Worm (Caenorhabditis elegans) whole organism, mixed stage, embryonic: Measurements from ENCODE around the gene C50F7.5.

ENCODE experiments used
- M03D4.4 ChIP-seq: sonication (generic microtip); optimal IDR thresholded peaks from 2 replicates; lab custom pipeline; 2017; ENCODE audit warnings: mild to moderate bottlenecking, missing genetic modification characterization, missing compliant biosample characterization
- bed-3 ChIP-seq: fragments of 200-800 bp; sonication (Bioruptor generic); optimal IDR thresholded peaks from 3 replicates; lab custom pipeline; 2018; ENCODE audit warnings: mild to moderate bottlenecking, missing genetic modification characterization, moderate library complexity, missing compliant biosample characterization
- blmp-1 ChIP-seq: fragments of 150-350 bp; optimal IDR thresholded peaks from 2 replicates; lab custom pipeline; 2014; ENCODE audit warnings: missing biosample characterization, missing genetic modification characterization
- ceh-39 ChIP-seq: fragments of 150-350 bp; optimal IDR thresholded peaks from 2 replicates; lab custom pipeline; 2014; ENCODE audit warnings: missing biosample characterization, missing genetic modification characterization
- ceh-43 ChIP-seq: fragments of 200-800 bp; sonication (Bioruptor generic); optimal IDR thresholded peaks from 2 replicates; lab custom pipeline; 2018; ENCODE audit warnings: mild to moderate bottlenecking, missing genetic modification characterization, moderate library complexity, missing compliant biosample characterization
- ceh-83 ChIP-seq: fragments of 200-800 bp; sonication (Bioruptor generic); optimal IDR thresholded peaks from 2 replicates; lab custom pipeline; 2018; ENCODE audit warnings: mild to moderate bottlenecking, missing genetic modification characterization, missing compliant biosample characterization
- ces-1 ChIP-seq: fragments of 150-350 bp; optimal IDR thresholded peaks from 2 replicates; lab custom pipeline; 2014; ENCODE audit warnings: missing biosample characterization, missing genetic modification reagents, missing genetic modification characterization
- cnd-1 ChIP-seq: fragments of 200-800 bp; sonication (Bioruptor generic); optimal IDR thresholded peaks from 2 replicates; lab custom pipeline; 2018; ENCODE audit warnings: mild to moderate bottlenecking, missing genetic modification characterization, missing compliant biosample characterization
- drap-1 ChIP-seq: fragments of 200-800 bp; sonication (Bioruptor generic); optimal IDR thresholded peaks from 3 replicates; lab custom pipeline; 2018; ENCODE audit warnings: mild to moderate bottlenecking, missing genetic modification characterization, missing compliant biosample characterization
- elt-1 ChIP-seq: sonication (generic microtip); optimal IDR thresholded peaks from 2 replicates; lab custom pipeline; 2017; ENCODE audit warnings: missing genetic modification characterization, mild to moderate bottlenecking, missing compliant biosample characterization, antibody characterized with exemption, moderate library complexity, borderline replicate concordance; ENCODE audit not compliant: insufficient read depth
- elt-3 ChIP-seq: fragments of 150-350 bp; optimal IDR thresholded peaks from 2 replicates; lab custom pipeline; 2014; ENCODE audit warnings: missing biosample characterization, missing genetic modification characterization
- flh-1 ChIP-seq: fragments of 200-800 bp; sonication (Bioruptor generic); optimal IDR thresholded peaks from 2 replicates; lab custom pipeline; 2018; ENCODE audit warnings: mild to moderate bottlenecking, missing genetic modification characterization, moderate library complexity, missing compliant biosample characterization
- ham-2 ChIP-seq: fragments of 200-800 bp; sonication (Bioruptor generic); optimal IDR thresholded peaks from 2 replicates; lab custom pipeline; 2018; ENCODE audit warnings: mild to moderate bottlenecking, missing genetic modification characterization, missing compliant biosample characterization
- hlh-1 ChIP-seq: fragments of 150-350 bp; optimal IDR thresholded peaks from 2 replicates; lab custom pipeline; 2014; ENCODE audit warnings: missing biosample characterization, missing genetic modification reagents, missing genetic modification characterization
- lin-13 ChIP-seq: fragments of 150-350 bp; optimal IDR thresholded peaks from 2 replicates; lab custom pipeline; 2014; ENCODE audit warnings: missing biosample characterization, missing genetic modification characterization
- lin-32 ChIP-seq: fragments of 200-800 bp; sonication (Bioruptor generic); optimal IDR thresholded peaks from 2 replicates; lab custom pipeline; 2018; ENCODE audit warnings: mild to moderate bottlenecking, missing genetic modification characterization, missing compliant biosample characterization
- lsy-2 ChIP-seq: fragments of 150-350 bp; optimal IDR thresholded peaks from 2 replicates; lab custom pipeline; 2014; ENCODE audit warnings: missing biosample characterization, missing genetic modification characterization
- mab-5 ChIP-seq: fragments of 150-350 bp; optimal IDR thresholded peaks from 2 replicates; lab custom pipeline; 2014; ENCODE audit warnings: missing biosample characterization, missing genetic modification characterization
- mep-1 ChIP-seq: fragments of 150-350 bp; optimal IDR thresholded peaks from 2 replicates; lab custom pipeline; 2017; ENCODE audit warnings: missing biosample characterization, missing genetic modification reagents, missing genetic modification characterization, inconsistent platforms
- mls-2 ChIP-seq: sonication (generic microtip); optimal IDR thresholded peaks from 2 replicates; lab custom pipeline; 2016; ENCODE audit warnings: mild to moderate bottlenecking, missing genetic modification characterization, moderate library complexity, missing compliant biosample characterization
- nhr-12 ChIP-seq: fragments of 150-350 bp; optimal IDR thresholded peaks from 2 replicates; lab custom pipeline; 2014; ENCODE audit warnings: missing biosample characterization, missing genetic modification characterization
- nhr-2 ChIP-seq: fragments of 150-350 bp; optimal IDR thresholded peaks from 2 replicates; lab custom pipeline; 2014; ENCODE audit warnings: missing biosample characterization, missing genetic modification characterization
- nhr-237 ChIP-seq: fragments of 150-350 bp; optimal IDR thresholded peaks from 2 replicates; lab custom pipeline; 2014; ENCODE audit warnings: missing biosample characterization, missing genetic modification characterization
- nhr-28 ChIP-seq: fragments of 150-350 bp; optimal IDR thresholded peaks from 2 replicates; lab custom pipeline; 2014; ENCODE audit warnings: missing biosample characterization, missing genetic modification characterization
- nhr-76 ChIP-seq: sonication (generic microtip); optimal IDR thresholded peaks from 2 replicates; lab custom pipeline; 2017; ENCODE audit warnings: missing biosample characterization, missing genetic modification characterization
- pha-4 ChIP-seq: fragments of 150-350 bp; optimal IDR thresholded peaks from 2 replicates; lab custom pipeline; 2018; ENCODE audit warnings: missing biosample characterization, missing genetic modification reagents, missing genetic modification characterization
- sem-2 ChIP-seq: fragments of 200-800 bp; sonication (Bioruptor generic); optimal IDR thresholded peaks from 2 replicates; lab custom pipeline; 2018; ENCODE audit warnings: mild to moderate bottlenecking, missing genetic modification characterization, missing compliant biosample characterization
- snpc-4 ChIP-seq: fragments of 150-350 bp; optimal IDR thresholded peaks from 2 replicates; lab custom pipeline; 2014; ENCODE audit warnings: missing biosample characterization, missing genetic modification characterization
- sptf-1 ChIP-seq: sonication (generic microtip); optimal IDR thresholded peaks from 2 replicates; lab custom pipeline; 2017; ENCODE audit warnings: mild to moderate bottlenecking, missing genetic modification characterization, moderate library complexity, missing compliant biosample characterization
- tbx-8 ChIP-seq: fragments of 200-800 bp; sonication (Bioruptor generic); optimal IDR thresholded peaks from 2 replicates; lab custom pipeline; 2018; ENCODE audit warnings: mild to moderate bottlenecking, missing genetic modification characterization, moderate library complexity, missing compliant biosample characterization
- unc-120 ChIP-seq: sonication (generic microtip); optimal IDR thresholded peaks from 2 replicates; lab custom pipeline; 2017; ENCODE audit warnings: missing genetic modification characterization, missing compliant biosample characterization; ENCODE audit not compliant: poor library complexity, severe bottlenecking
- unc-39 ChIP-seq: fragments of 150-350 bp; optimal IDR thresholded peaks from 2 replicates; lab custom pipeline; 2014; ENCODE audit warnings: missing biosample characterization, missing genetic modification characterization
- unc-62 ChIP-seq: fragments of 150-350 bp; optimal IDR thresholded peaks from 2 replicates; lab custom pipeline; 2014; ENCODE audit warnings: missing biosample characterization, missing genetic modification reagents, missing genetic modification characterization
- zip-8 ChIP-seq: fragments of 150-350 bp; optimal IDR thresholded peaks from 2 replicates; lab custom pipeline; 2014; ENCODE audit warnings: missing biosample characterization, missing genetic modification characterization
- ztf-11 ChIP-seq: fragments of 150-350 bp; optimal IDR thresholded peaks from 2 replicates; lab custom pipeline; 2014; ENCODE audit warnings: missing biosample characterization, missing genetic modification characterization

C50F7.5 gene

ce11 chrIV:7709701-7710100, 16.8 kb upstream of the C50F7.5 start, which contains the start of the genes mrpl-1, emc-6 and mrps-24:
TSS of gene mrpl-1 (minus strand) at chrIV:7709701.
TSS of gene emc-6 (minus strand) at chrIV:7709736.
TSS of gene mrps-24 (plus strand) at chrIV:7710045.
- TF ChIP-seq mep-1 (tag; lab: Kevin White, UChicago), result peak; percentile 18
- no peak for TF ChIP-seq ceh-43 (GFP tag; lab: Kevin White, UChicago)
- no peak for TF ChIP-seq M03D4.4 (tag; lab: Kevin White, UChicago)
- TF ChIP-seq nhr-76 (tag; lab: Kevin White, UChicago), result no peak
- peak; percentile 20 for TF ChIP-seq ceh-83 (GFP tag; lab: Kevin White, UChicago)
- no peak for TF ChIP-seq lin-32 (GFP tag; lab: Kevin White, UChicago)
- TF ChIP-seq snpc-4 (tag; lab: Kevin White, UChicago), result no peak
- TF ChIP-seq sptf-1, result no peak
- TF ChIP-seq nhr-237 (tag; lab: Kevin White, UChicago), result peak; percentile 37
- no peak for TF ChIP-seq zip-8 (tag; lab: Kevin White, UChicago)
- no peak for TF ChIP-seq ztf-11 (tag; lab: Kevin White, UChicago)
- no peak for TF ChIP-seq tbx-8 (GFP tag; lab: Kevin White, UChicago)
- no peak for TF ChIP-seq hlh-1
- no peak for TF ChIP-seq unc-62 (GFP tag; lab: Kevin White, UChicago)
- TF ChIP-seq ceh-39 (tag; lab: Kevin White, UChicago), result peak; percentile 19
- TF ChIP-seq ces-1, result peak; percentile 87
- TF ChIP-seq pha-4, result no peak
- no peak for TF ChIP-seq elt-1
- TF ChIP-seq unc-120 (tag; lab: Kevin White, UChicago), result peak; percentile 58
- TF ChIP-seq elt-3, result no peak
- TF ChIP-seq nhr-12 (tag; lab: Kevin White, UChicago), result no peak
- TF ChIP-seq flh-1 (GFP tag; lab: Kevin White, UChicago), result no peak
- no peak for TF ChIP-seq mls-2 (tag; lab: Kevin White, UChicago)
- no peak for TF ChIP-seq drap-1 (GFP tag; lab: Kevin White, UChicago)
- TF ChIP-seq blmp-1 (tag; lab: Kevin White, UChicago), result no peak
- TF ChIP-seq nhr-28 (tag; lab: Kevin White, UChicago), result no peak
- TF ChIP-seq mab-5 (tag; lab: Kevin White, UChicago), result no peak
- TF ChIP-seq lsy-2, result peak; percentile 66
- TF ChIP-seq cnd-1, result no peak
- TF ChIP-seq sem-2, result no peak
- TF ChIP-seq lin-13 (tag; lab: Kevin White, UChicago), result no peak
- TF ChIP-seq unc-39 (tag; lab: Kevin White, UChicago), result no peak
- TF ChIP-seq bed-3 (GFP tag; lab: Kevin White, UChicago), result no peak
- TF ChIP-seq ham-2 (GFP tag; lab: Kevin White, UChicago), result no peak
- no peak for TF ChIP-seq nhr-2 (tag; lab: Kevin White, UChicago)

ce11 chrIV:7710824-7711223, 15.7 kb upstream of the C50F7.5 start, which contains the start of gene nhr-8:
TSS of gene nhr-8 (plus strand) at chrIV:7710983.
- TF ChIP-seq ztf-11 (tag; lab: Kevin White, UChicago) (no peak), nhr-28 (tag; lab: Kevin White, UChicago) (no peak), cnd-1 (no peak), lsy-2 (no peak), hlh-1 (no peak), elt-3 (no peak), flh-1 (GFP tag; lab: Kevin White, UChicago) (no peak), sptf-1 (no peak), mab-5 (tag; lab: Kevin White, UChicago) (no peak), sem-2 (no peak), ceh-83 (GFP tag; lab: Kevin White, UChicago) (no peak), mls-2 (tag; lab: Kevin White, UChicago) (no peak), nhr-12 (tag; lab: Kevin White, UChicago) (no peak), elt-1 (no peak), mep-1 (tag; lab: Kevin White, UChicago) (no peak), unc-62 (GFP tag; lab: Kevin White, UChicago) (no peak), ceh-39 (tag; lab: Kevin White, UChicago) (no peak), nhr-76 (tag; lab: Kevin White, UChicago) (no peak), ceh-43 (GFP tag; lab: Kevin White, UChicago) (no peak)

- no peak for TF ChIP-seq unc-120 (tag; lab: Kevin White, UChicago)
- no peak for TF ChIP-seq drap-1 (GFP tag; lab: Kevin White, UChicago)
- no peak for TF ChIP-seq lsy-2
- no peak for TF ChIP-seq nhr-237 (tag; lab: Kevin White, UChicago)
- TF ChIP-seq cnd-1, result no peak
- no peak for TF ChIP-seq nhr-2 (tag; lab: Kevin White, UChicago)
- TF ChIP-seq tbx-8 (GFP tag; lab: Kevin White, UChicago), result no peak
- TF ChIP-seq pha-4, result no peak
- TF ChIP-seq lin-13 (tag; lab: Kevin White, UChicago), result no peak
- no peak for TF ChIP-seq nhr-28 (tag; lab: Kevin White, UChicago)
- TF ChIP-seq M03D4.4 (tag; lab: Kevin White, UChicago), result no peak
- TF ChIP-seq ham-2 (GFP tag; lab: Kevin White, UChicago), result no peak
Measured at ce11 chrIV:7712252-7712651, 14.3 kb upstream of the C50F7.5 start.
